Worm (Caenorhabditis elegans) whole organism, young adult: Measurements from ENCODE around the gene T07D3.2.

Experiments
- C06A6.2 ChIP-seq: fragments of 200-800 bp; sonication (Bioruptor generic); conservative IDR thresholded peaks from 2 replicates; pipeline ENCODE4 v1.3.6; 2022; ENCODE audit warnings: missing genetic modification characterization, missing compliant biosample characterization
- F37B4.10 ChIP-seq: fragments of 200-800 bp; sonication (Bioruptor generic); IDR thresholded peaks from 2 replicates; pipeline ENCODE4 v1.3.6; 2022; ENCODE audit warnings: missing genetic modification characterization, missing compliant biosample characterization
- attf-6 ChIP-seq: fragments of 200-800 bp; sonication (Bioruptor generic); IDR thresholded peaks from 2 replicates; pipeline ENCODE4 v1.3.6; 2022; ENCODE audit warnings: missing genetic modification reagents, missing genetic modification characterization, missing compliant biosample characterization
- efl-1 ChIP-seq: fragments of 150-350 bp; optimal IDR thresholded peaks from 2 replicates; lab custom pipeline; 2014; ENCODE audit warnings: missing biosample characterization, missing genetic modification reagents, missing genetic modification characterization
- him-1 ChIP-seq: sonication (generic microtip); optimal IDR thresholded peaks from 2 replicates; lab custom pipeline; 2016; ENCODE audit warnings: missing genotype, missing genetic modification reagents, missing genetic modification characterization, missing compliant biosample characterization
- hmg-20 ChIP-seq: fragments of 200-800 bp; sonication (Bioruptor generic); IDR thresholded peaks from 2 replicates; pipeline ENCODE4 v1.3.6; 2022; ENCODE audit warnings: missing genetic modification reagents, missing genetic modification characterization, missing compliant biosample characterization
- nhr-80 ChIP-seq: sonication (generic microtip); optimal IDR thresholded peaks from 2 replicates; lab custom pipeline; 2016; ENCODE audit warnings: missing genetic modification characterization, missing compliant biosample characterization
- sea-2 ChIP-seq: fragments of 200-800 bp; sonication (Bioruptor generic); IDR thresholded peaks from 2 replicates; pipeline ENCODE4 v1.3.6; 2022; ENCODE audit warnings: missing genetic modification characterization, missing compliant biosample characterization
- unc-130 ChIP-seq: sonication (generic microtip); optimal IDR thresholded peaks from 2 replicates; lab custom pipeline; 2016; ENCODE audit warnings: missing genetic modification reagents, missing genetic modification characterization, missing compliant biosample characterization
- ztf-3 ChIP-seq: fragments of 200-800 bp; sonication (Bioruptor generic); optimal IDR thresholded peaks from 2 replicates; lab custom pipeline; 2018; ENCODE audit warnings: mild to moderate bottlenecking, missing genetic modification characterization, missing compliant biosample characterization

DNA sequence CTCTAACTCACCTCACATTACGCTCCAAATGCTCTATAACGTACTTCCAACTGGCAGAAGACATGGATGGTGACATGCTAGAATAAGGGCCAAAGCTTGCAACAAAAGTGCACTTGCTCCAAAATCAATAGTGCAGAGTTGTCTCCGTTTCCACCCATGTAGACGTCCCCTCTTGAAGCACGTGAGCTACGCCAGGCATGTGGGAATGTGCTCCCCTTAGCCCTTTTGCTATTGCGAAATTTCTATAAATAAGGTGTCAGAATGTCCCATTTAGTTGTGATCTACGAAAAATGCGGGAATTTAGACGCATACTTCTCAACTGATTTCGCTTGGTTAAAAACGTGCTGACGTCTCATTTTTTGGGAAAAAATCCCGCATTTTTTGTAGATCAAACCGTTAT lies 48.6 kb downstream of the T07D3.2 start:
- TF ChIP-seq C06A6.2 (GFP tag; lab: Robert Waterston, UW) (no peak), hmg-20 (no peak), efl-1 (GFP tag; lab: Kevin White, UChicago) (no peak), attf-6 (GFP tag; lab: Robert Waterston, UW) (no peak), sea-2 (GFP tag; lab: Robert Waterston, UW) (no peak), nhr-80 (no peak), F37B4.10 (GFP tag; lab: Robert Waterston, UW) (no peak), unc-130 (GFP tag; lab: Kevin White, UChicago) (no peak), him-1 (no peak), ztf-3 (GFP tag; lab: Kevin White, UChicago) (no peak)
